Fruit fly (Drosophila melanogaster) whole organism, embryonic: ENCODE data around the gene Rnf146.

Source experiments
- B-H2 ChIP-seq: fragments of 200-800 bp; sonication (Bioruptor generic); optimal IDR thresholded peaks from 2 replicates; lab custom pipeline; 2018; ENCODE audit warnings: missing biosample characterization, mild to moderate bottlenecking, missing genetic modification characterization
- CG10321 ChIP-seq: fragments of 200-800 bp; sonication (Bioruptor generic); IDR thresholded peaks from 2 replicates; pipeline ENCODE4 v1.3.6; 2022; ENCODE audit warnings: missing biosample characterization, missing genetic modification characterization
- CG10366 ChIP-seq: fragments of 200-800 bp; sonication (Bioruptor generic); IDR thresholded peaks from 2 replicates; pipeline ENCODE4 v1.3.6; 2022; ENCODE audit warnings: missing biosample characterization, missing genetic modification characterization
- CG10543 ChIP-seq: fragments of 200-800 bp; sonication (Bioruptor generic); optimal IDR thresholded peaks from 3 replicates; lab custom pipeline; 2017; ENCODE audit warnings: missing biosample characterization, mild to moderate bottlenecking, missing genetic modification characterization, moderate library complexity
- CG12391 ChIP-seq: fragments of 200-800 bp; sonication (Bioruptor generic); optimal IDR thresholded peaks from 3 replicates; lab custom pipeline; 2018; ENCODE audit warnings: missing biosample characterization, mild to moderate bottlenecking, missing genetic modification characterization, moderate library complexity
- CG12769 ChIP-seq: fragments of 200-800 bp; sonication (Bioruptor generic); optimal IDR thresholded peaks from 2 replicates; lab custom pipeline; 2019; ENCODE audit warnings: missing biosample characterization, mild to moderate bottlenecking, missing genetic modification characterization, moderate library complexity
- CG13296 ChIP-seq: fragments of 200-800 bp; sonication (Bioruptor generic); optimal IDR thresholded peaks from 3 replicates; lab custom pipeline; 2018; ENCODE audit warnings: missing biosample characterization, mild to moderate bottlenecking, missing genetic modification characterization
- CG14441 ChIP-seq: fragments of 200-800 bp; sonication (Bioruptor generic); IDR thresholded peaks from 2 replicates; pipeline ENCODE4 v1.3.6; 2022; ENCODE audit warnings: missing biosample characterization, missing genetic modification characterization
- CG1529 ChIP-seq: fragments of 200-800 bp; sonication (Bioruptor generic); optimal IDR thresholded peaks from 3 replicates; lab custom pipeline; 2018; ENCODE audit warnings: missing biosample characterization, missing genetic modification characterization
- CG15514 ChIP-seq: fragments of 200-800 bp; sonication (Bioruptor generic); optimal IDR thresholded peaks from 3 replicates; lab custom pipeline; 2017; ENCODE audit warnings: missing biosample characterization, missing genetic modification characterization, mild to moderate bottlenecking, moderate library complexity, missing genetic modification reagents
- CG16813 ChIP-seq: fragments of 200-800 bp; sonication (Bioruptor generic); IDR thresholded peaks from 3 replicates; pipeline ENCODE4 v1.3.6; 2022; ENCODE audit warnings: missing biosample characterization, missing genetic modification characterization; ENCODE audit not compliant: partially characterized antibody
- CG17612 ChIP-seq: fragments of 200-800 bp; sonication (Bioruptor generic); IDR thresholded peaks from 2 replicates; pipeline ENCODE4 v1.3.6; 2022; ENCODE audit warnings: missing biosample characterization, missing genetic modification characterization
- CG18619 ChIP-seq: fragments of 200-800 bp; sonication (Bioruptor generic); optimal IDR thresholded peaks from 3 replicates; lab custom pipeline; 2017; ENCODE audit warnings: missing biosample characterization, mild to moderate bottlenecking, missing genetic modification characterization
- CG2875 ChIP-seq: fragments of 200-800 bp; sonication (Bioruptor generic); optimal IDR thresholded peaks from 2 replicates; lab custom pipeline; 2017; ENCODE audit warnings: missing biosample characterization, mild to moderate bottlenecking, missing genetic modification characterization, missing genetic modification reagents
- CG3407 ChIP-seq: fragments of 200-800 bp; sonication (Bioruptor generic); optimal IDR thresholded peaks from 2 replicates; lab custom pipeline; 2018; ENCODE audit warnings: missing biosample characterization, mild to moderate bottlenecking, missing genetic modification characterization
- CG34376 ChIP-seq: fragments of 200-800 bp; sonication (Bioruptor generic); optimal IDR thresholded peaks from 2 replicates; lab custom pipeline; 2018; ENCODE audit warnings: missing biosample characterization, mild to moderate bottlenecking, missing genetic modification characterization
- CG3847 ChIP-seq: fragments of 200-800 bp; sonication (Bioruptor generic); IDR thresholded peaks from 2 replicates; pipeline ENCODE4 v1.3.6; 2022; ENCODE audit warnings: missing biosample characterization, missing genetic modification characterization
- CG4424 ChIP-seq: fragments of 200-800 bp; sonication (Bioruptor generic); optimal IDR thresholded peaks from 3 replicates; lab custom pipeline; 2016; ENCODE audit warnings: missing biosample characterization, missing genetic modification characterization
- CG4707 ChIP-seq: fragments of 200-800 bp; sonication (Bioruptor generic); optimal IDR thresholded peaks from 2 replicates; lab custom pipeline; 2018; ENCODE audit warnings: missing biosample characterization, mild to moderate bottlenecking, missing genetic modification characterization, moderate library complexity
- CG6854 ChIP-seq: fragments of 200-800 bp; sonication (Bioruptor generic); optimal IDR thresholded peaks from 3 replicates; lab custom pipeline; 2017; ENCODE audit warnings: missing biosample characterization, mild to moderate bottlenecking, missing genetic modification characterization
- CG7372 ChIP-seq: fragments of 200-800 bp; sonication (Bioruptor generic); IDR thresholded peaks from 2 replicates; pipeline ENCODE4 v1.3.6; 2022; ENCODE audit warnings: missing biosample characterization, missing genetic modification characterization
- CG7987 ChIP-seq: fragments of 200-800 bp; sonication (Bioruptor generic); optimal IDR thresholded peaks from 2 replicates; lab custom pipeline; 2018; ENCODE audit warnings: missing biosample characterization, mild to moderate bottlenecking, missing genetic modification characterization, moderate library complexity
- CG8089 ChIP-seq: fragments of 200-800 bp; sonication (Bioruptor generic); optimal IDR thresholded peaks from 3 replicates; lab custom pipeline; 2016; ENCODE audit warnings: missing biosample characterization, missing genetic modification characterization
- CG8281 ChIP-seq: fragments of 200-800 bp; sonication (Bioruptor generic); optimal IDR thresholded peaks from 2 replicates; lab custom pipeline; 2018; ENCODE audit warnings: missing biosample characterization, mild to moderate bottlenecking, missing genetic modification characterization, moderate library complexity
- Dad ChIP-seq: fragments of 200-800 bp; sonication (Bioruptor generic); optimal IDR thresholded peaks from 3 replicates; lab custom pipeline; 2016; ENCODE audit warnings: missing biosample characterization, missing genetic modification characterization
- Dref ChIP-seq: fragments of 200-800 bp; sonication (Bioruptor generic); IDR thresholded peaks from 2 replicates; pipeline ENCODE4 v1.3.6; 2022; ENCODE audit warnings: missing biosample characterization, missing genetic modification characterization
- ERR ChIP-seq: fragments of 200-800 bp; sonication (Bioruptor generic); optimal IDR thresholded peaks from 2 replicates; lab custom pipeline; 2016; ENCODE audit warnings: missing biosample characterization, missing genetic modification characterization
- Ets65A ChIP-seq: fragments of 200-800 bp; sonication (Bioruptor generic); peaks from one replicate; lab custom pipeline; 2016; ENCODE audit warnings: missing biosample characterization, missing genetic modification characterization
- HmgD ChIP-seq: fragments of 200-800 bp; sonication (Bioruptor generic); optimal IDR thresholded peaks from 3 replicates; lab custom pipeline; 2016; ENCODE audit warnings: missing biosample characterization, missing genetic modification characterization
- Med ChIP-seq: fragments of 200-800 bp; sonication (Bioruptor generic); peaks from one replicate; lab custom pipeline; 2016; ENCODE audit warnings: missing biosample characterization, missing genetic modification characterization, mild to moderate bottlenecking, inconsistent platforms, moderate library complexity
- Neu2 ChIP-seq: fragments of 200-800 bp; sonication (Bioruptor generic); optimal IDR thresholded peaks from 3 replicates; lab custom pipeline; 2016; ENCODE audit warnings: missing biosample characterization, missing genetic modification characterization, borderline replicate concordance
- PHDP ChIP-seq: fragments of 200-800 bp; sonication (Bioruptor generic); optimal IDR thresholded peaks from 3 replicates; lab custom pipeline; 2018; ENCODE audit warnings: missing biosample characterization, mild to moderate bottlenecking, missing genetic modification characterization, moderate library complexity
- crol ChIP-seq: fragments of 200-800 bp; sonication (Bioruptor generic); IDR thresholded peaks from 2 replicates; pipeline ENCODE4 v1.3.6; 2022; ENCODE audit warnings: missing biosample characterization, missing genetic modification characterization
- dmrt11E ChIP-seq: fragments of 200-800 bp; sonication (Bioruptor generic); optimal IDR thresholded peaks from 3 replicates; lab custom pipeline; 2018; ENCODE audit warnings: missing biosample characterization, mild to moderate bottlenecking, missing genetic modification characterization, moderate library complexity
- emc ChIP-seq: fragments of 200-800 bp; sonication (Bioruptor generic); optimal IDR thresholded peaks from 2 replicates; lab custom pipeline; 2016; ENCODE audit warnings: missing biosample characterization, missing genetic modification characterization
- en ChIP-seq: fragments of 200-800 bp; sonication (Bioruptor generic); optimal IDR thresholded peaks from 2 replicates; lab custom pipeline; 2016; ENCODE audit warnings: missing biosample characterization, missing genetic modification characterization
- grn ChIP-seq: fragments of 200-800 bp; sonication (Bioruptor generic); optimal IDR thresholded peaks from 3 replicates; lab custom pipeline; 2017; ENCODE audit warnings: missing biosample characterization, missing genetic modification characterization
- inv ChIP-seq: fragments of 200-800 bp; sonication (Bioruptor generic); IDR thresholded peaks from 2 replicates; pipeline ENCODE4 v1.3.6; 2022; ENCODE audit warnings: missing biosample characterization, missing genetic modification characterization; ENCODE audit not compliant: partially characterized antibody
- kah ChIP-seq: fragments of 200-800 bp; sonication (Bioruptor generic); optimal IDR thresholded peaks from 2 replicates; lab custom pipeline; 2018; ENCODE audit warnings: missing biosample characterization, mild to moderate bottlenecking, missing genetic modification characterization
- ken ChIP-seq: fragments of 200-800 bp; sonication (Bioruptor generic); IDR thresholded peaks from 3 replicates; pipeline ENCODE4 v1.3.6; 2022; ENCODE audit warnings: missing biosample characterization, missing genetic modification characterization
- org-1 ChIP-seq: fragments of 200-800 bp; sonication (Bioruptor generic); optimal IDR thresholded peaks from 2 replicates; lab custom pipeline; 2017; ENCODE audit warnings: missing biosample characterization, missing genetic modification characterization
- repo ChIP-seq: fragments of 200-800 bp; sonication (Bioruptor generic); optimal IDR thresholded peaks from 2 replicates; lab custom pipeline; 2016; ENCODE audit warnings: missing biosample characterization, missing genetic modification characterization
- rib ChIP-seq: fragments of 200-800 bp; sonication (Bioruptor generic); IDR thresholded peaks from 2 replicates; pipeline ENCODE4 v1.3.6; 2022; ENCODE audit warnings: missing biosample characterization, missing genetic modification characterization
- ro ChIP-seq: fragments of 200-800 bp; sonication (Bioruptor generic); IDR thresholded peaks from 2 replicates; pipeline ENCODE4 v1.3.6; 2022; ENCODE audit warnings: missing biosample characterization, missing genetic modification characterization
- sens ChIP-seq: fragments of 200-800 bp; sonication (Bioruptor generic); peaks from one replicate; lab custom pipeline; 2016; ENCODE audit warnings: missing biosample characterization, missing genetic modification characterization
- sna ChIP-seq: fragments of 200-800 bp; sonication (Bioruptor generic); IDR thresholded peaks from 2 replicates; pipeline ENCODE4 v1.3.6; 2022; ENCODE audit warnings: missing biosample characterization, missing genetic modification characterization; ENCODE audit not compliant: partially characterized antibody
- tup ChIP-seq: fragments of 200-800 bp; sonication (Bioruptor generic); optimal IDR thresholded peaks from 2 replicates; lab custom pipeline; 2016; ENCODE audit warnings: missing biosample characterization, mild to moderate bottlenecking, missing genetic modification characterization, moderate library complexity
- zf30C ChIP-seq: fragments of 200-800 bp; sonication (Bioruptor generic); optimal IDR thresholded peaks from 3 replicates; lab custom pipeline; 2018; ENCODE audit warnings: missing biosample characterization, mild to moderate bottlenecking, missing genetic modification characterization
- zfh2 ChIP-seq: fragments of 200-800 bp; sonication (Bioruptor generic); optimal IDR thresholded peaks from 2 replicates; lab custom pipeline; 2016; ENCODE audit warnings: missing biosample characterization, missing genetic modification characterization

Rnf146 gene

DNA sequence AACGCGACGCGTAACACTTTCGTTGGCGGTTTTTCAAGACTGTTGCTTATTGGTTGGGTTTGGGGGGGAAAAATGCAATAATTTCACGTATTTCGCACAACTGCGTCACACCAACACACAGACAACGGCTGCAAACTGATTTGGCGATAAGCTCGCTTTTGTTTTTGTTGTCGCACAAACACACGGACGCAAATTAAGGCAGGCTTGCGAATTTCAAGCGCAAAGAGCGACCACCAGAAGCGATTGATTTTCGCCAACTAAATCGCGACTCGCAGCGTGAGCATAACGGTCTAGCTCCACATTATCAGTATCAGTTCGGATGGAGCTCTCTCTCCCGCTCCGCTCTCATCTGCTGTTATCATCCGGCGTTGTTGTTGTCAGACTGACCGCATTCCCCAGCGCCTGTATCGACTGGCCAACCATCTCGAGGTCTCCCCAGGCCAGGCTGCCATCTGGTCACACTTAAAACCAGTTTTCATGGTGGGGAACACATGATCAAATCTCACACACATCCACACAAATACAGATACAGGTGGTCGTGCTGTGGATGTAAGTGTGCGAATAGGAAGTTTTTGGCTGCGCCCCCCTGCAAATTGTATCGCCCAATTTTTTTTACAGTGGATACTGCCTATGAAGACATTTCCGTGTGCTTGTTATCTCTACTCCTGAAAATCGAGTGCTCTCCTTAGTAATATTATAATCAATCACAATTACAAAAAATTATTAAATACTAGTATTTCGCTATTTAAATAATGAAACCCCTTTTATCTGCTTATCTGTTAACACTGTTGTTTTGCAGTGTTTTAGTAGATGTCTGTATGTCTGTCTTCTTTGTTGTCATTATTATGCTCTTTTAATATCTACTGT, 9.6 kb downstream of the Rnf146 start (continued):
- TF ChIP-seq CG12391 (tag; lab: Kevin White, UChicago) = peak; percentile 63
- peak; percentile 56; the same call in 1 of the 2 replicates for TF ChIP-seq CG7372
- peak; percentile 74 for TF ChIP-seq rib
- TF ChIP-seq Dad (GFP tag; lab: Kevin White, UChicago) = no peak
- TF ChIP-seq kah (GFP tag; lab: Kevin White, UChicago) = peak; percentile 83
- peak; percentile 24; the same call in 1 of the 2 replicates for TF ChIP-seq CG17612
- TF ChIP-seq CG14441 (GFP tag; lab: Robert Waterston, UW) = peak; percentile 66
- peak; percentile 84 for TF ChIP-seq Med (GFP tag; lab: Kevin White, UChicago)
- peak; percentile 16 for TF ChIP-seq CG18619
- TF ChIP-seq Dref (GFP tag; lab: Robert Waterston, UW) = no peak
- TF ChIP-seq HmgD (GFP tag; lab: Kevin White, UChicago) = no peak
- TF ChIP-seq CG1529 = no peak
- TF ChIP-seq inv (GFP tag; lab: Robert Waterston, UW) = no peak
- peak; percentile 73 for TF ChIP-seq CG3847 (GFP tag; lab: Robert Waterston, UW)
- no peak for TF ChIP-seq Neu2 (GFP tag; lab: Kevin White, UChicago)
- no peak for TF ChIP-seq CG4707
- TF ChIP-seq CG16813 (GFP tag; lab: Robert Waterston, UW) = no peak
- no peak for TF ChIP-seq dmrt11E (tag; lab: Kevin White, UChicago)
- no peak for TF ChIP-seq emc
- no peak for TF ChIP-seq CG8281 (tag; lab: Kevin White, UChicago)
- TF ChIP-seq sna = no peak; the same call in 1 of the 2 replicates
- TF ChIP-seq repo (GFP tag; lab: Kevin White, UChicago) = peak; percentile 4
- peak; percentile 59 for TF ChIP-seq CG10366
- peak; percentile 35 for TF ChIP-seq CG4424 (GFP tag; lab: Kevin White, UChicago)
- no peak for TF ChIP-seq CG8089 (GFP tag; lab: Kevin White, UChicago)
- TF ChIP-seq CG13296 (GFP tag; lab: Kevin White, UChicago) = peak; percentile 57
- TF ChIP-seq CG12769 (tag; lab: Kevin White, UChicago) = peak; percentile 80
- peak; percentile 56 for TF ChIP-seq sens (GFP tag; lab: Kevin White, UChicago)
- TF ChIP-seq org-1 (GFP tag; lab: Kevin White, UChicago) = peak; percentile 3
- TF ChIP-seq en (GFP tag; lab: Kevin White, UChicago) = no peak
- TF ChIP-seq B-H2 = peak; percentile 40
- peak; percentile 40 for TF ChIP-seq zf30C (GFP tag; lab: Kevin White, UChicago)
- 0 out of 3 replicates have a peak, but pooled peaks have one; percentile 8 for TF ChIP-seq ken (GFP tag; lab: Robert Waterston, UW)
- TF ChIP-seq tup (GFP tag; lab: Kevin White, UChicago) = no peak
- TF ChIP-seq, all 482 proteins: peak for 252

DNA sequence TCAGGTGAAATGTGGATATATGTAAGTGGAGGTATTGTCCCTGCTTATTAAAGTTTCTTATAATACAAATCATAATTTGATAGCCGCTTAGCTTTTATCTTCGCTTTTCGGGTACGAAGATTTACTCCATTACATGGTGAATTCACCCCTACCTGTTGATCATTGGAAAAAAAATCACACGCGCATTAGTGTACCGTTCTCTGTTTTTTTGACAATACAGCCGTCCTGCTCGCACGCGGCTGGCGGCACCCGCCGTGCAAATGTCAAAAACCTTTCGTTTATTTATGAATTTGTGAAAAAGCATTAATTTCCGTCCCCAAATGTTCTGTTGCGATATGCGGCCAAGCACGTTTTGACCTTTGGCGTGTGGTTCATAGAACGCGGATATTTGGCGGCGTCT, 10.7 kb downstream of the Rnf146 start:
- TF ChIP-seq sens (GFP tag; lab: Kevin White, UChicago) (peak; percentile 17), ERR (GFP tag; lab: Kevin White, UChicago) (no peak), CG10321 (GFP tag; lab: Robert Waterston, UW) (peak; percentile 45; the same call in 1 of the 2 replicates), CG2875 (GFP tag; lab: Kevin White, UChicago) (no peak)

DNA sequence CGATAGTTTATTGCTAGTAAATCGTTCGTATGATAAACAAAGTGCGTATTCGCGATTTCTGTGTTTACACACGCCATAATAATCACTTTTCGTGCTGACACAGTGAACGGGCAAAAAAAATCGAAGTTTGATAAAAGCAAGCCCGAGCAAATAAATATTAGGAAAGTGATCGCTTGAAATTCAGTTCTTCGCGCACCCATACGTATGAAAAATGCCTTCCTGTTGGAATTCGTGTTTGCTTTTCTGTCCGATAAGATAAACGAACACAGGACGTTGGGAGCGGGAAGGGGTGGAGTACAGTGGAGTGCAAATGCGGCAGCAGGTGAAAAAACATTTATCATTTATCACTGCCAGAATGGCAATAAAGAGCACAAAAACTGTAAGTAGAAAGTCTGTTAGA, 11.9 kb downstream of the Rnf146 start:
- peak; percentile 55 for TF ChIP-seq CG10543 (GFP tag; lab: Kevin White, UChicago)
- TF ChIP-seq crol (GFP tag; lab: Robert Waterston, UW) = peak; percentile 74
- no peak for TF ChIP-seq Ets65A
- TF ChIP-seq CG34376 (GFP tag; lab: Kevin White, UChicago) = peak; percentile 64
- TF ChIP-seq grn (GFP tag; lab: Kevin White, UChicago) = no peak
- no peak for TF ChIP-seq CG15514 (GFP tag; lab: Kevin White, UChicago)
- TF ChIP-seq zfh2 = no peak
- TF ChIP-seq Med (GFP tag; lab: Kevin White, UChicago) = peak; percentile 83
- no peak for TF ChIP-seq PHDP
- no peak for TF ChIP-seq CG3407 (GFP tag; lab: Kevin White, UChicago)
- no peak for TF ChIP-seq CG7987 (GFP tag; lab: Kevin White, UChicago)
- TF ChIP-seq ro (GFP tag; lab: Robert Waterston, UW) = no peak
- TF ChIP-seq CG6854 = peak; percentile 31
